Worm (Caenorhabditis elegans) whole organism, mixed stage, embryonic: ENCODE measurements around the gene nex-3.

Source experiments
- nhr-237 ChIP-seq: fragments of 150-350 bp; optimal IDR thresholded peaks from 2 replicates; lab custom pipeline; 2014; ENCODE audit warnings: missing biosample characterization, missing genetic modification characterization
- tbx-8 ChIP-seq: fragments of 200-800 bp; sonication (Bioruptor generic); optimal IDR thresholded peaks from 2 replicates; lab custom pipeline; 2018; ENCODE audit warnings: mild to moderate bottlenecking, missing genetic modification characterization, moderate library complexity, missing compliant biosample characterization

ce11 chrIII:4460242-4460641, 18.4 kb downstream of the nex-3 start:
- no peak for TF ChIP-seq nhr-237 (tag; lab: Kevin White, UChicago)
- TF ChIP-seq tbx-8 (GFP tag; lab: Kevin White, UChicago): no peak
